Worm (Caenorhabditis elegans) whole organism, L1 larva: ENCODE results near the gene F58E2.3.

Experiments used
- C16A3.4 ChIP-seq: fragments of 150-350 bp; optimal IDR thresholded peaks from 2 replicates; lab custom pipeline; 2014; ENCODE audit warnings: missing biosample characterization, missing genetic modification characterization
- Y116A8C.19 ChIP-seq: sonication (generic microtip); optimal IDR thresholded peaks from 2 replicates; lab custom pipeline; 2016; ENCODE audit warnings: missing compliant biosample characterization, missing genetic modification characterization, borderline replicate concordance
- alr-1 ChIP-seq: fragments of 200-800 bp; sonication (Bioruptor generic); optimal IDR thresholded peaks from 2 replicates; lab custom pipeline; 2018; ENCODE audit warnings: borderline replicate concordance, mild to moderate bottlenecking, missing genetic modification characterization, missing compliant biosample characterization
- aly-2 ChIP-seq: fragments of 150-350 bp; optimal IDR thresholded peaks from 2 replicates; lab custom pipeline; 2014; ENCODE audit warnings: missing biosample characterization, missing genetic modification characterization
- ceh-63 ChIP-seq: fragments of 200-800 bp; sonication (Bioruptor generic); optimal IDR thresholded peaks from 2 replicates; lab custom pipeline; 2018; ENCODE audit warnings: mild to moderate bottlenecking, missing genetic modification characterization, missing compliant biosample characterization
- ceh-90 ChIP-seq: sonication (generic microtip); optimal IDR thresholded peaks from 2 replicates; lab custom pipeline; 2016; ENCODE audit warnings: missing genetic modification characterization, missing compliant biosample characterization
- ces-1 ChIP-seq: fragments of 150-350 bp; optimal IDR thresholded peaks from 2 replicates; lab custom pipeline; 2014; ENCODE audit warnings: missing biosample characterization, missing genetic modification reagents, missing genetic modification characterization
- dpl-1 ChIP-seq, 3 experiments: fragments of 150-350 bp in 2 of 3; sonication (generic microtip) in 1 of 3; optimal IDR thresholded peaks; 2 replicates each; lab custom pipeline; 2014 to 2017; ENCODE audit warnings: missing biosample characterization in 3 of 3, missing genetic modification characterization in 3 of 3, missing genetic modification reagents in 3 of 3
- dsc-1 ChIP-seq: sonication (generic microtip); optimal IDR thresholded peaks from 2 replicates; lab custom pipeline; 2016; ENCODE audit warnings: mild to moderate bottlenecking, missing genetic modification characterization, missing compliant biosample characterization
- efl-3 ChIP-seq: fragments of 200-800 bp; sonication (Bioruptor generic); optimal IDR thresholded peaks from 2 replicates; lab custom pipeline; 2018; ENCODE audit warnings: mild to moderate bottlenecking, missing genetic modification characterization, missing compliant biosample characterization
- egl-13 ChIP-seq: sonication (generic microtip); optimal IDR thresholded peaks from 2 replicates; lab custom pipeline; 2016; ENCODE audit warnings: missing genotype, missing genetic modification reagents, missing genetic modification characterization, missing compliant biosample characterization
- elt-2 ChIP-seq: sonication (generic microtip); optimal IDR thresholded peaks from 2 replicates; lab custom pipeline; 2016; ENCODE audit warnings: missing genetic modification characterization, mild to moderate bottlenecking, inconsistent platforms, missing compliant biosample characterization, missing genetic modification reagents
- elt-3 ChIP-seq, 6 experiments: fragments of 150-350 bp in 1 of 6; sonication (generic microtip); optimal IDR thresholded peaks; 2 replicates each; lab custom pipeline; 2017 to 2018; ENCODE audit warnings: missing biosample characterization in 6 of 6, missing genetic modification characterization in 6 of 6, inconsistent platforms in 1 of 6
- grh-1 ChIP-seq: fragments of 200-800 bp; sonication (Bioruptor generic); IDR thresholded peaks from 2 replicates; pipeline ENCODE4 v1.3.6; 2022; ENCODE audit warnings: missing genetic modification reagents, missing genetic modification characterization, missing compliant biosample characterization
- hlh-17 ChIP-seq: fragments of 200-800 bp; sonication (Bioruptor generic); optimal IDR thresholded peaks from 2 replicates; lab custom pipeline; 2018; ENCODE audit warnings: missing genetic modification characterization, mild to moderate bottlenecking, missing compliant biosample characterization, moderate library complexity, borderline replicate concordance
- hlh-4 ChIP-seq: sonication (generic microtip); optimal IDR thresholded peaks from 2 replicates; lab custom pipeline; 2016; ENCODE audit warnings: mild to moderate bottlenecking, missing genetic modification characterization, missing compliant biosample characterization
- hpl-2 ChIP-seq: fragments of 150-350 bp; optimal IDR thresholded peaks from 2 replicates; lab custom pipeline; 2014; ENCODE audit warnings: missing biosample characterization, missing genetic modification reagents, missing genetic modification characterization
- irx-1 ChIP-seq: sonication (generic microtip); optimal IDR thresholded peaks from 2 replicates; lab custom pipeline; 2016; ENCODE audit warnings: missing genetic modification characterization, missing compliant biosample characterization
- jun-1 ChIP-seq: fragments of 150-350 bp; optimal IDR thresholded peaks from 2 replicates; lab custom pipeline; 2014; ENCODE audit warnings: missing biosample characterization, missing genetic modification reagents, missing genetic modification characterization
- lin-13 ChIP-seq: fragments of 150-350 bp; optimal IDR thresholded peaks from 2 replicates; lab custom pipeline; 2014; ENCODE audit warnings: missing biosample characterization, missing genetic modification reagents, missing genetic modification characterization
- lin-39 ChIP-seq: fragments of 150-350 bp; optimal IDR thresholded peaks from 2 replicates; lab custom pipeline; 2014; ENCODE audit warnings: missing biosample characterization, missing genetic modification reagents, missing genetic modification characterization
- lir-3 ChIP-seq: sonication (generic microtip); optimal IDR thresholded peaks from 2 replicates; lab custom pipeline; 2016; ENCODE audit warnings: mild to moderate bottlenecking, missing genetic modification characterization, moderate library complexity, missing compliant biosample characterization; ENCODE audit not compliant: poor library complexity
- lsy-2 ChIP-seq, 2 experiments: fragments of 150-350 bp; optimal IDR thresholded peaks; 2 replicates each; lab custom pipeline; 2014; ENCODE audit warnings: missing biosample characterization in 2 of 2, missing genetic modification characterization in 2 of 2
- mdl-1 ChIP-seq, 2 experiments: fragments of 150-350 bp; optimal IDR thresholded peaks; 2 replicates each; lab custom pipeline; 2014 to 2017; ENCODE audit warnings: missing biosample characterization in 2 of 2, missing genetic modification characterization in 2 of 2, inconsistent platforms in 1 of 2
- nhr-12 ChIP-seq: sonication (generic microtip); optimal IDR thresholded peaks from 2 replicates; lab custom pipeline; 2017; ENCODE audit warnings: missing biosample characterization, missing genetic modification characterization
- nhr-20 ChIP-seq: sonication (generic microtip); optimal IDR thresholded peaks from 2 replicates; lab custom pipeline; 2016; ENCODE audit warnings: mild to moderate bottlenecking, missing genetic modification characterization, missing compliant biosample characterization
- nhr-237 ChIP-seq: fragments of 150-350 bp; optimal IDR thresholded peaks from 2 replicates; lab custom pipeline; 2014; ENCODE audit warnings: missing biosample characterization, missing genetic modification characterization
- nhr-28 ChIP-seq: fragments of 150-350 bp; optimal IDR thresholded peaks from 2 replicates; lab custom pipeline; 2014; ENCODE audit warnings: missing biosample characterization, missing genetic modification characterization
- nhr-47 ChIP-seq: sonication (generic microtip); optimal IDR thresholded peaks from 2 replicates; lab custom pipeline; 2016; ENCODE audit warnings: mild to moderate bottlenecking, missing genetic modification characterization, moderate library complexity, missing compliant biosample characterization
- nhr-71 ChIP-seq: sonication (generic microtip); optimal IDR thresholded peaks from 2 replicates; lab custom pipeline; 2016; ENCODE audit warnings: mild to moderate bottlenecking, missing genetic modification characterization, moderate library complexity, missing compliant biosample characterization
- nhr-76 ChIP-seq: sonication (generic microtip); optimal IDR thresholded peaks from 2 replicates; lab custom pipeline; 2017; ENCODE audit warnings: missing biosample characterization, missing genetic modification characterization
- nhr-85 ChIP-seq: sonication (generic microtip); peaks from one replicate; lab custom pipeline; 2016; ENCODE audit warnings: missing genetic modification characterization, inconsistent platforms, missing compliant biosample characterization
- nhr-90 ChIP-seq: sonication (generic microtip); optimal IDR thresholded peaks from 2 replicates; lab custom pipeline; 2016; ENCODE audit warnings: mild to moderate bottlenecking, missing genetic modification characterization, missing compliant biosample characterization; ENCODE audit not compliant: poor library complexity
- pax-3 ChIP-seq: fragments of 200-800 bp; sonication (Bioruptor generic); optimal IDR thresholded peaks from 2 replicates; lab custom pipeline; 2018; ENCODE audit warnings: mild to moderate bottlenecking, missing genetic modification characterization, moderate library complexity, missing compliant biosample characterization
- pqm-1 ChIP-seq: sonication (generic microtip); optimal IDR thresholded peaks from 3 replicates; lab custom pipeline; 2017; ENCODE audit warnings: missing biosample characterization, missing genetic modification characterization
- snpc-4 ChIP-seq: fragments of 150-350 bp; optimal IDR thresholded peaks from 2 replicates; lab custom pipeline; 2014; ENCODE audit warnings: missing biosample characterization, missing genetic modification characterization
- snu-23 ChIP-seq: sonication (generic microtip); optimal IDR thresholded peaks from 2 replicates; lab custom pipeline; 2016; ENCODE audit warnings: missing genetic modification characterization, missing compliant biosample characterization
- sptf-1 ChIP-seq: fragments of 150-350 bp; optimal IDR thresholded peaks from 2 replicates; lab custom pipeline; 2014; ENCODE audit warnings: missing biosample characterization, missing genetic modification characterization
- unc-130 ChIP-seq: fragments of 150-350 bp; optimal IDR thresholded peaks from 2 replicates; lab custom pipeline; 2017; ENCODE audit warnings: missing biosample characterization, missing genetic modification characterization, inconsistent platforms
- unc-98 ChIP-seq: fragments of 200-800 bp; sonication (Bioruptor generic); IDR thresholded peaks from 2 replicates; pipeline ENCODE4 v1.3.6; 2022; ENCODE audit warnings: missing genetic modification characterization, missing compliant biosample characterization
- vab-15 ChIP-seq: sonication (generic microtip); optimal IDR thresholded peaks from 2 replicates; lab custom pipeline; 2017; ENCODE audit warnings: missing genotype, mild to moderate bottlenecking, missing genetic modification characterization, missing compliant biosample characterization
- zip-4 ChIP-seq: fragments of 200-800 bp; sonication (Bioruptor generic); optimal IDR thresholded peaks from 2 replicates; lab custom pipeline; 2018; ENCODE audit warnings: mild to moderate bottlenecking, missing genetic modification characterization, moderate library complexity, missing compliant biosample characterization
- ztf-11 ChIP-seq, 2 experiments: sonication (generic microtip); optimal IDR thresholded peaks; 2 replicates each; lab custom pipeline; 2016 to 2017; ENCODE audit warnings: missing genetic modification characterization in 2 of 2, missing biosample characterization in 1 of 2, missing compliant biosample characterization in 1 of 2

The F58E2.3 gene

ce11 chrIV:3440848-3441247 is 26.4 kb upstream of the F58E2.3 start, which contains the start of gene grd-10:
grd-10 (plus strand) TSS chrIV:3441055.
- TF ChIP-seq snpc-4 (no peak), pqm-1 (tag; lab: Kevin White, UChicago) (no peak), nhr-85 (tag; lab: Kevin White, UChicago) (peak; percentile 91), ces-1 (no peak), nhr-20 (tag; lab: Kevin White, UChicago) (peak; percentile 33), nhr-47 (tag; lab: Kevin White, UChicago) (no peak), ceh-63 (no peak), unc-130 (tag; lab: Kevin White, UChicago) (no peak), dpl-1 (GFP tag; optimal IDR thresholded peaks at IDR 0.05; lab: Kevin White, UChicago) (no peak)

ce11 chrIV:3442513-3442912 is 24.7 kb upstream of the F58E2.3 start:
- TF ChIP-seq hpl-2 (GFP tag; lab: Kevin White, UChicago) (no peak), nhr-20 (tag; lab: Kevin White, UChicago) (no peak), snu-23 (GFP tag; lab: Kevin White, UChicago) (no peak), unc-98 (GFP tag; lab: Robert Waterston, UW) (no peak), nhr-28 (tag; lab: Kevin White, UChicago) (no peak), egl-13 (tag; lab: Kevin White, UChicago) (no peak), pax-3 (tag; lab: Kevin White, UChicago) (no peak), hlh-17 (GFP tag; lab: Kevin White, UChicago) (no peak), lsy-2 (tag; optimal IDR thresholded peaks at IDR 0.05; lab: Kevin White, UChicago) (no peak), jun-1 (tag; lab: Kevin White, UChicago) (no peak), mdl-1 (tag; optimal IDR thresholded peaks at IDR 0.05; lab: Kevin White, UChicago) (no peak), irx-1 (tag; lab: Kevin White, UChicago) (no peak), alr-1 (no peak), nhr-76 (no peak), lir-3 (tag; lab: Kevin White, UChicago) (no peak), snpc-4 (no peak), nhr-237 (tag; lab: Kevin White, UChicago) (no peak)
- TF ChIP-seq, all 84 proteins: peak for 0

- no peak for TF ChIP-seq nhr-85 (tag; lab: Kevin White, UChicago)
- TF ChIP-seq, all 84 proteins: peak for 0
Observed at ce11 chrIV:3444101-3444500, 23.1 kb upstream of the F58E2.3 start, which contains the start of gene F09D12.2. F09D12.2 (minus strand) TSS chrIV:3444201.

- TF ChIP-seq snu-23 (GFP tag; lab: Kevin White, UChicago) (no peak), nhr-12 (tag; lab: Kevin White, UChicago) (no peak), elt-2 (tag; lab: Kevin White, UChicago) (no peak), ceh-90 (tag; lab: Kevin White, UChicago) (no peak), lin-39 (tag; lab: Kevin White, UChicago) (no peak)
Observed at ce11 chrIV:3444614-3445013, 22.6 kb upstream of the F58E2.3 start, which contains the start of gene F58E2.5. F58E2.5 (plus strand) TSS chrIV:3444914.

- no peak for TF ChIP-seq elt-2 (tag; lab: Kevin White, UChicago)
- no peak for TF ChIP-seq ztf-11 (tag; optimal IDR thresholded peaks at IDR 0.05; lab: Kevin White, UChicago)
- no peak for TF ChIP-seq zip-4 (GFP tag; lab: Kevin White, UChicago)
- TF ChIP-seq elt-3 (tag; optimal IDR thresholded peaks at IDR 0.05; lab: Kevin White, UChicago): no peak
- TF ChIP-seq unc-98 (GFP tag; lab: Robert Waterston, UW): no peak
- TF ChIP-seq nhr-90 (tag; lab: Kevin White, UChicago): no peak
- no peak for TF ChIP-seq C16A3.4 (tag; lab: Kevin White, UChicago)
- TF ChIP-seq Y116A8C.19 (tag; lab: Kevin White, UChicago): no peak
- no peak for TF ChIP-seq dsc-1
- no peak for TF ChIP-seq alr-1
- TF ChIP-seq aly-2 (tag; lab: Kevin White, UChicago): no peak
- no peak for TF ChIP-seq egl-13 (tag; lab: Kevin White, UChicago)
- TF ChIP-seq lin-13 (GFP tag; lab: Kevin White, UChicago): no peak
- no peak for TF ChIP-seq vab-15 (tag; lab: Kevin White, UChicago)
- TF ChIP-seq efl-3 (GFP tag; lab: Kevin White, UChicago): no peak
- TF ChIP-seq nhr-71 (tag; lab: Kevin White, UChicago): no peak
- no peak for TF ChIP-seq sptf-1
- no peak for TF ChIP-seq hlh-4
- TF ChIP-seq grh-1: no peak
Observed at ce11 chrIV:3447350-3447749, 19.9 kb upstream of the F58E2.3 start.
